Fruit fly (Drosophila melanogaster) whole organism, prepupa: ENCODE data around the gene CG32988.
A peak's percentile ranks its signal among the peaks of the same experiment; 100 is the strongest.

ENCODE experiments used
- CG11762 ChIP-seq: fragments of 200-800 bp; sonication (Bioruptor generic); optimal IDR thresholded peaks from 3 replicates; lab custom pipeline; 2016; ENCODE audit warnings: missing biosample characterization, missing genetic modification characterization; ENCODE audit not compliant: insufficient read depth
- CG11902 ChIP-seq: fragments of 200-800 bp; sonication (Bioruptor generic); optimal IDR thresholded peaks from 3 replicates; lab custom pipeline; 2016; ENCODE audit warnings: missing biosample characterization, missing genetic modification characterization
- CG15336 ChIP-seq: fragments of 200-800 bp; sonication (Bioruptor generic); IDR thresholded peaks from 2 replicates; pipeline ENCODE4 v1.3.6; 2022; ENCODE audit warnings: missing biosample characterization, missing genetic modification characterization
- CG1621 ChIP-seq: fragments of 200-800 bp; sonication (Bioruptor generic); optimal IDR thresholded peaks from 3 replicates; lab custom pipeline; 2018; ENCODE audit warnings: missing biosample characterization, mild to moderate bottlenecking, missing genetic modification characterization
- CG6163 ChIP-seq: fragments of 200-800 bp; sonication (Bioruptor generic); IDR thresholded peaks from 3 replicates; pipeline ENCODE4 v1.3.6; 2022; ENCODE audit warnings: missing biosample characterization, missing genetic modification characterization
- CG8119 ChIP-seq: fragments of 200-800 bp; sonication (Bioruptor generic); IDR thresholded peaks from 3 replicates; pipeline ENCODE4 v1.3.6; 2022; ENCODE audit warnings: missing biosample characterization, missing genetic modification characterization
- Gug ChIP-seq: fragments of 200-800 bp; sonication (Bioruptor generic); IDR thresholded peaks from 2 replicates; pipeline ENCODE4 v1.3.6; 2022; ENCODE audit warnings: missing biosample characterization, missing genetic modification characterization
- Hr4 ChIP-seq: fragments of 200-800 bp; sonication (Bioruptor generic); optimal IDR thresholded peaks from 3 replicates; lab custom pipeline; 2016; ENCODE audit warnings: missing biosample characterization, missing genetic modification characterization
- Met ChIP-seq: fragments of 200-800 bp; sonication (Bioruptor generic); optimal IDR thresholded peaks from 3 replicates; lab custom pipeline; 2016; ENCODE audit warnings: missing biosample characterization, missing genetic modification characterization
- Sox102F ChIP-seq: fragments of 200-800 bp; sonication (Bioruptor generic); optimal IDR thresholded peaks from 2 replicates; lab custom pipeline; 2016; ENCODE audit warnings: missing biosample characterization, mild to moderate bottlenecking, missing genetic modification characterization
- eg ChIP-seq: fragments of 200-800 bp; sonication (Bioruptor generic); IDR thresholded peaks from 3 replicates; pipeline ENCODE4 v1.3.6; 2022; ENCODE audit warnings: missing biosample characterization, missing genetic modification characterization
- esn ChIP-seq: fragments of 200-800 bp; sonication (Bioruptor generic); optimal IDR thresholded peaks from 2 replicates; lab custom pipeline; 2016; ENCODE audit warnings: missing biosample characterization, mild to moderate bottlenecking, missing genetic modification characterization, moderate library complexity
- ss ChIP-seq, 2 experiments: fragments of 200-800 bp; sonication (Bioruptor generic); optimal IDR thresholded peaks; 2 replicates in 1 of 2; 3 replicates in 1 of 2; lab custom pipeline; 2017 to 2018; ENCODE audit warnings: mild to moderate bottlenecking in 2 of 2, missing biosample characterization in 2 of 2, missing genetic modification characterization in 2 of 2, moderate library complexity in 1 of 2

- TF ChIP-seq Hr4 (GFP tag; lab: Kevin White, UChicago) = no peak
- TF ChIP-seq CG8119 = no peak
- TF ChIP-seq CG11902 = no peak
- TF ChIP-seq esn (GFP tag; lab: Kevin White, UChicago) = no peak
- TF ChIP-seq CG15336 (GFP tag; lab: Robert Waterston, UW) = no peak
- TF ChIP-seq CG1621 = peak; percentile 32
- no peak for TF ChIP-seq eg (GFP tag; lab: Robert Waterston, UW)
- TF ChIP-seq Gug = no peak
- TF ChIP-seq Sox102F (GFP tag; lab: Kevin White, UChicago) = no peak
- no peak for TF ChIP-seq CG11762 (GFP tag; lab: Kevin White, UChicago)
- TF ChIP-seq ss (GFP tag; optimal IDR thresholded peaks at IDR 0.05; lab: Kevin White, UChicago) = peak in 1 of 2 experiments; percentile 89
- no peak for TF ChIP-seq CG6163 (GFP tag; lab: Robert Waterston, UW)
- TF ChIP-seq Met = no peak
These were observed 6.9 kb upstream of the CG32988 start for dm6 chr2L:8857752-8858151.
